Fruit fly (Drosophila melanogaster) whole organism, embryonic: Measurements from ENCODE around the gene CG13609.

Source experiments
- BEAF-32 ChIP-seq: fragments of 200-800 bp; sonication (Bioruptor generic); optimal IDR thresholded peaks from 3 replicates; lab custom pipeline; 2017; ENCODE audit warnings: missing biosample characterization, missing genetic modification characterization, mild to moderate bottlenecking, moderate library complexity, missing genetic modification reagents
- BtbVII ChIP-seq: fragments of 200-800 bp; sonication (Bioruptor generic); optimal IDR thresholded peaks from 3 replicates; lab custom pipeline; 2017; ENCODE audit warnings: missing biosample characterization, mild to moderate bottlenecking, missing genetic modification characterization
- CG10462 ChIP-seq: fragments of 200-800 bp; sonication (Bioruptor generic); optimal IDR thresholded peaks from 2 replicates; lab custom pipeline; 2016; ENCODE audit warnings: missing biosample characterization, missing genetic modification characterization
- CG12744 ChIP-seq: fragments of 200-800 bp; sonication (Bioruptor generic); optimal IDR thresholded peaks from 2 replicates; lab custom pipeline; 2016; ENCODE audit warnings: missing biosample characterization, missing genetic modification characterization
- CG13287 ChIP-seq: fragments of 200-800 bp; sonication (Bioruptor generic); IDR thresholded peaks from 2 replicates; pipeline ENCODE4 v1.3.6; 2022; ENCODE audit warnings: missing biosample characterization, missing genetic modification characterization; ENCODE audit not compliant: partially characterized antibody
- CG14710 ChIP-seq: fragments of 200-800 bp; sonication (Bioruptor generic); optimal IDR thresholded peaks from 3 replicates; lab custom pipeline; 2019; ENCODE audit warnings: missing biosample characterization, mild to moderate bottlenecking, missing genetic modification characterization, moderate library complexity
- CG1603 ChIP-seq: fragments of 200-800 bp; sonication (Bioruptor generic); optimal IDR thresholded peaks from 2 replicates; lab custom pipeline; 2019; ENCODE audit warnings: missing biosample characterization, mild to moderate bottlenecking, missing genetic modification characterization, moderate library complexity
- CG17802 ChIP-seq: fragments of 200-800 bp; sonication (Bioruptor generic); optimal IDR thresholded peaks from 2 replicates; lab custom pipeline; 2018; ENCODE audit warnings: missing biosample characterization, mild to moderate bottlenecking, missing genetic modification characterization, moderate library complexity
- CG1792 ChIP-seq: fragments of 200-800 bp; sonication (Bioruptor generic); optimal IDR thresholded peaks from 2 replicates; lab custom pipeline; 2016; ENCODE audit warnings: missing biosample characterization, missing genetic modification characterization
- CG2120 ChIP-seq: fragments of 200-800 bp; sonication (Bioruptor generic); optimal IDR thresholded peaks from 3 replicates; lab custom pipeline; 2016; ENCODE audit warnings: missing biosample characterization, missing genetic modification characterization
- CG2202 ChIP-seq: fragments of 200-800 bp; sonication (Bioruptor generic); optimal IDR thresholded peaks from 2 replicates; lab custom pipeline; 2018; ENCODE audit warnings: missing biosample characterization, mild to moderate bottlenecking, missing genetic modification characterization
- CG31441 ChIP-seq: fragments of 200-800 bp; sonication (Bioruptor generic); IDR thresholded peaks from 2 replicates; pipeline ENCODE4 v1.3.6; 2022; ENCODE audit warnings: missing biosample characterization, missing genetic modification characterization
- CG32767 ChIP-seq: fragments of 200-800 bp; sonication (Bioruptor generic); IDR thresholded peaks from 2 replicates; pipeline ENCODE4 v1.3.6; 2022; ENCODE audit warnings: missing biosample characterization, missing genetic modification characterization
- CG3407 ChIP-seq: fragments of 200-800 bp; sonication (Bioruptor generic); optimal IDR thresholded peaks from 2 replicates; lab custom pipeline; 2018; ENCODE audit warnings: missing biosample characterization, mild to moderate bottlenecking, missing genetic modification characterization
- CG6689 ChIP-seq: fragments of 200-800 bp; sonication (Bioruptor generic); IDR thresholded peaks from 2 replicates; pipeline ENCODE4 v1.3.6; 2022; ENCODE audit warnings: missing biosample characterization, missing genetic modification characterization
- CG6791 ChIP-seq: fragments of 200-800 bp; sonication (Bioruptor generic); IDR thresholded peaks from 3 replicates; pipeline ENCODE4 v1.3.6; 2022; ENCODE audit warnings: missing biosample characterization, missing genetic modification characterization; ENCODE audit not compliant: partially characterized antibody
- CG7372 ChIP-seq: fragments of 200-800 bp; sonication (Bioruptor generic); IDR thresholded peaks from 2 replicates; pipeline ENCODE4 v1.3.6; 2022; ENCODE audit warnings: missing biosample characterization, missing genetic modification characterization
- CG9437 ChIP-seq: fragments of 200-800 bp; sonication (Bioruptor generic); optimal IDR thresholded peaks from 2 replicates; lab custom pipeline; 2018; ENCODE audit warnings: missing biosample characterization, mild to moderate bottlenecking, missing genetic modification characterization
- CG9876 ChIP-seq: fragments of 200-800 bp; sonication (Bioruptor generic); optimal IDR thresholded peaks from 2 replicates; lab custom pipeline; 2016; ENCODE audit warnings: missing biosample characterization, missing genetic modification characterization
- Dad ChIP-seq: fragments of 200-800 bp; sonication (Bioruptor generic); optimal IDR thresholded peaks from 3 replicates; lab custom pipeline; 2016; ENCODE audit warnings: missing biosample characterization, missing genetic modification characterization
- Dp ChIP-seq: fragments of 200-800 bp; sonication (Bioruptor generic); optimal IDR thresholded peaks from 2 replicates; lab custom pipeline; 2018; ENCODE audit warnings: missing biosample characterization, mild to moderate bottlenecking, missing genetic modification characterization, moderate library complexity
- E2f1 ChIP-seq: fragments of 200-800 bp; sonication (Bioruptor generic); IDR thresholded peaks from 2 replicates; pipeline ENCODE4 v1.3.6; 2022; ENCODE audit warnings: missing biosample characterization, missing genetic modification characterization
- Ets65A ChIP-seq: fragments of 200-800 bp; sonication (Bioruptor generic); peaks from one replicate; lab custom pipeline; 2016; ENCODE audit warnings: missing biosample characterization, missing genetic modification characterization
- GATAe ChIP-seq: fragments of 200-800 bp; sonication (Bioruptor generic); conservative IDR thresholded peaks from 2 replicates; pipeline ENCODE4 v1.3.6; 2022; ENCODE audit warnings: missing biosample characterization, missing genetic modification characterization
- Gsc ChIP-seq: fragments of 200-800 bp; sonication (Bioruptor generic); IDR thresholded peaks from 2 replicates; pipeline ENCODE4 v1.3.6; 2022; ENCODE audit warnings: missing biosample characterization, missing genetic modification characterization
- HLH3B ChIP-seq: fragments of 200-800 bp; sonication (Bioruptor generic); IDR thresholded peaks from 2 replicates; pipeline ENCODE4 v1.3.6; 2022; ENCODE audit warnings: missing biosample characterization, missing genetic modification characterization
- Hmr ChIP-seq: fragments of 200-800 bp; sonication (Bioruptor generic); optimal IDR thresholded peaks from 3 replicates; lab custom pipeline; 2017; ENCODE audit warnings: mild to moderate bottlenecking, missing biosample characterization, missing genetic modification reagents, missing genetic modification characterization
- Hr78 ChIP-seq, 2 experiments: fragments of 200-800 bp in 1 of 2; fragments of >200 bp in 1 of 2; sonication (Bioruptor generic) in 1 of 2; optimal IDR thresholded peaks; 2 replicates each; lab custom pipeline; 2017 to 2019; ENCODE audit warnings: missing biosample characterization in 2 of 2, missing genetic modification characterization in 2 of 2, mild to moderate bottlenecking in 1 of 2, moderate library complexity in 1 of 2
- Mes4 ChIP-seq: fragments of 200-800 bp; sonication (Bioruptor generic); optimal IDR thresholded peaks from 2 replicates; lab custom pipeline; 2016; ENCODE audit warnings: missing biosample characterization, missing genetic modification characterization
- Nf-YC ChIP-seq: fragments of 200-800 bp; optimal IDR thresholded peaks from 3 replicates; lab custom pipeline; 2019; ENCODE audit warnings: missing biosample characterization, mild to moderate bottlenecking, missing genetic modification characterization, moderate library complexity
- Ptx1 ChIP-seq: fragments of 200-800 bp; sonication (Bioruptor generic); IDR thresholded peaks from 2 replicates; pipeline ENCODE4 v1.3.6; 2022; ENCODE audit warnings: missing biosample characterization, missing genetic modification characterization
- Sry-δ ChIP-seq: fragments of 200-800 bp; sonication (Bioruptor generic); optimal IDR thresholded peaks from 2 replicates; lab custom pipeline; 2016; ENCODE audit warnings: missing biosample characterization, missing genetic modification characterization
- TFAM ChIP-seq: fragments of 200-800 bp; sonication (Bioruptor generic); optimal IDR thresholded peaks from 2 replicates; lab custom pipeline; 2017; ENCODE audit warnings: missing biosample characterization, missing genetic modification characterization, inconsistent platforms
- ab ChIP-seq: fragments of 200-800 bp; sonication (Bioruptor generic); optimal IDR thresholded peaks from 2 replicates; lab custom pipeline; 2016; ENCODE audit warnings: missing biosample characterization, missing genetic modification characterization
- bigmax ChIP-seq: fragments of 200-800 bp; sonication (Bioruptor generic); optimal IDR thresholded peaks from 2 replicates; lab custom pipeline; 2018; ENCODE audit warnings: missing biosample characterization, mild to moderate bottlenecking, missing genetic modification characterization
- cad ChIP-seq: fragments of >200 bp; optimal IDR thresholded peaks from 2 replicates; lab custom pipeline; 2017; ENCODE audit warnings: missing biosample characterization, missing genetic modification characterization
- chinmo ChIP-seq: fragments of 200-800 bp; sonication (Bioruptor generic); IDR thresholded peaks from 4 replicates; pipeline ENCODE4 v1.3.6; 2022; ENCODE audit warnings: missing biosample characterization, missing genetic modification characterization; ENCODE audit not compliant: partially characterized antibody
- crol ChIP-seq: fragments of 200-800 bp; sonication (Bioruptor generic); IDR thresholded peaks from 2 replicates; pipeline ENCODE4 v1.3.6; 2022; ENCODE audit warnings: missing biosample characterization, missing genetic modification characterization
- esg ChIP-seq: fragments of 200-800 bp; sonication (Bioruptor generic); conservative IDR thresholded peaks from 2 replicates; pipeline ENCODE4 v1.3.6; 2022; ENCODE audit warnings: missing biosample characterization, missing genetic modification characterization
- eve ChIP-seq, 2 experiments: fragments of >200 bp; optimal IDR thresholded peaks; 2 replicates each; lab custom pipeline; 2017; ENCODE audit warnings: missing biosample characterization in 2 of 2, missing genetic modification characterization in 2 of 2
- ham ChIP-seq: fragments of 200-800 bp; sonication (Bioruptor generic); IDR thresholded peaks from 2 replicates; pipeline ENCODE4 v1.3.6; 2022; ENCODE audit warnings: missing biosample characterization, missing genetic modification characterization
- jing ChIP-seq: fragments of 200-800 bp; sonication (Bioruptor generic); optimal IDR thresholded peaks from 2 replicates; lab custom pipeline; 2018; ENCODE audit warnings: missing biosample characterization, mild to moderate bottlenecking, missing genetic modification characterization
- lab ChIP-seq: fragments of 200-800 bp; sonication (Bioruptor generic); optimal IDR thresholded peaks from 3 replicates; lab custom pipeline; 2017; ENCODE audit warnings: missing biosample characterization, missing genetic modification characterization, mild to moderate bottlenecking, moderate library complexity, missing genetic modification reagents
- p53 ChIP-seq: fragments of 200-800 bp; sonication (Bioruptor generic); optimal IDR thresholded peaks from 2 replicates; lab custom pipeline; 2016; ENCODE audit warnings: missing biosample characterization, missing genetic modification characterization
- phol ChIP-seq: fragments of 200-800 bp; sonication (Bioruptor generic); optimal IDR thresholded peaks from 3 replicates; lab custom pipeline; 2018; ENCODE audit warnings: missing biosample characterization, mild to moderate bottlenecking, missing genetic modification characterization, moderate library complexity
- pzg ChIP-seq: fragments of 200-800 bp; sonication (Bioruptor generic); optimal IDR thresholded peaks from 3 replicates; lab custom pipeline; 2018; ENCODE audit warnings: missing biosample characterization, mild to moderate bottlenecking, missing genetic modification characterization, moderate library complexity
- run ChIP-seq: fragments of 200-800 bp; sonication (Bioruptor generic); optimal IDR thresholded peaks from 3 replicates; lab custom pipeline; 2018; ENCODE audit warnings: missing biosample characterization, mild to moderate bottlenecking, missing genetic modification characterization
- sc ChIP-seq, 3 experiments: fragments of >200 bp in 2 of 3; fragments of 200-800 bp in 1 of 3; sonication (Bioruptor generic) in 1 of 3; optimal IDR thresholded peaks; 2 replicates in 2 of 3; 3 replicates in 1 of 3; lab custom pipeline; 2017; ENCODE audit warnings: mild to moderate bottlenecking in 1 of 3, missing biosample characterization in 1 of 3, missing genetic modification characterization in 1 of 3, missing genetic modification reagents in 1 of 3
- vnd ChIP-seq: fragments of 200-800 bp; sonication (Bioruptor generic); IDR thresholded peaks from 3 replicates; pipeline ENCODE4 v1.3.6; 2022; ENCODE audit warnings: missing biosample characterization, missing genetic modification characterization; ENCODE audit not compliant: partially characterized antibody

CG13609 gene

DNA sequence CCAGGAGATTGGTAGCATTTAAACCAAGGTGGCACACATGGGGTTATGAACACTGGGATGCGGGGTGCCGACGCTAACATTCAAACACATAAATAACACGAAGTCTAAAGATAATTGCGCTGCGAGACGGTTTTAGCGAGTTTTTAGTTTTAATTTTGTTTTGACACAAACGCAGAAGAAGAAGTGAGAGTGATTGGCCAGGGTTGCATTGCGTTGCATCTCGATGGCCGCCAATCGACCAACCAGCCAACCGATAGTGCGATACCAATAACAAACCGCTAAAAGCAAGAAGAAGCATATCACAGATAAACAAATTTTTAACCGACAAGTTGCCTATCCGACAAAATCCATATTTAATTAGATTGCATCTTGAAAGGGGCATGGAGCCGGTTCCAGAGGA, at the start of gene CG13609, which contains the start of gene Spps (continued):
- TF ChIP-seq Ets65A (GFP tag; lab: Kevin White, UChicago) (peak; percentile 78), CG9876 (GFP tag; lab: Kevin White, UChicago) (no peak), CG3407 (GFP tag; lab: Kevin White, UChicago) (no peak), CG6689 (GFP tag; lab: Robert Waterston, UW) (no peak)

DNA sequence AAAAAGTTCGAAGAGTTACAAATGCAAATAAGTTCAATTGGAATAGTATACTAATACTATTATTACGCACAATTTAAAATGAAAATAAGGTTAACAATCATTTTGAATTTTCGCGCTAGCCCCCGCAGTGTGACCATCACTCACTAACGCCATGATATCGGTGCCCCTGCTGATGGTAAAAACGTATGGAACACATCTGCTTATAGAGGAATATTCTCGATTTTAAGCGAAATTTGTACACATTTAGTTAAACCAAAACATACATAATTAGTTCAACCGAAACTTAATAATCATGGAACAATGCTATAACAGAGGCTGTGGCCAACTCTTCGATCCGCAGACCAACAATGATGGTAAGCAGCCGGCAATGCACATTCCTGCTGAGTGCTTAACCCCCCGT, 40.6 kb upstream of the CG13609 start, which contains the start of gene mora:
mora (plus strand) TSS at position 172 of the 400 bp plus-strand sequence.
- TF ChIP-seq Gsc (GFP tag; lab: Robert Waterston, UW) (no peak), vnd (GFP tag; lab: Robert Waterston, UW) (no peak), CG13287 (GFP tag; lab: Robert Waterston, UW) (peak; percentile 49), CG1792 (GFP tag; lab: Kevin White, UChicago) (no peak), eve (GFP tag; optimal IDR thresholded peaks at IDR 0.05; lab: Kevin White, UChicago) (no peak), jing (GFP tag; lab: Kevin White, UChicago) (no peak), CG2120 (GFP tag; lab: Kevin White, UChicago) (no peak), CG10462 (GFP tag; lab: Kevin White, UChicago) (no peak), CG6791 (GFP tag; lab: Robert Waterston, UW) (no peak), phol (peak; percentile 15), Nf-YC (tag; lab: Kevin White, UChicago) (no peak), esg (GFP tag; lab: Robert Waterston, UW) (no peak), ab (no peak), Sry-δ (GFP tag; lab: Kevin White, UChicago) (peak; percentile 12), Dp (peak; percentile 93), crol (0 out of 2 replicates have a peak, but pooled peaks have one; percentile 32), CG12744 (GFP tag; lab: Kevin White, UChicago) (no peak), Mes4 (GFP tag; lab: Kevin White, UChicago) (no peak), CG1603 (tag; lab: Kevin White, UChicago) (peak; percentile 59), CG14710 (tag; lab: Kevin White, UChicago) (peak; percentile 40), p53 (GFP tag; lab: Kevin White, UChicago) (no peak), CG9876 (GFP tag; lab: Kevin White, UChicago) (no peak), BEAF-32 (peak; percentile 47), Hr78 (GFP tag; optimal IDR thresholded peaks at IDR 0.05; lab: Kevin White, UChicago) (no peak), CG32767 (GFP tag; lab: Robert Waterston, UW) (no peak), sc (optimal IDR thresholded peaks at IDR 0.05; lab: Kevin White, UChicago) (no peak), sc (GFP tag; optimal IDR thresholded peaks at IDR 0.05; lab: Kevin White, UChicago) (no peak), CG2202 (no peak), HLH3B (GFP tag; lab: Robert Waterston, UW) (no peak), Dad (no peak), CG9437 (GFP tag; lab: Kevin White, UChicago) (peak; percentile 22), E2f1 (GFP tag; lab: Robert Waterston, UW) (no peak), GATAe (GFP tag; lab: Robert Waterston, UW) (no peak), pzg (GFP tag; lab: Kevin White, UChicago) (peak; percentile 65), CG31441 (no peak), chinmo (GFP tag; lab: Robert Waterston, UW) (no peak), TFAM (GFP tag; lab: Kevin White, UChicago) (no peak), cad (GFP tag; lab: Kevin White, UChicago) (no peak), Ptx1 (no peak), lab (GFP tag; lab: Kevin White, UChicago) (no peak), BtbVII (GFP tag; lab: Kevin White, UChicago) (no peak), run (tag; lab: Kevin White, UChicago) (no peak), CG7372 (GFP tag; lab: Robert Waterston, UW) (no peak), Hmr (GFP tag; lab: Kevin White, UChicago) (no peak), bigmax (GFP tag; lab: Kevin White, UChicago) (peak; percentile 13), CG17802 (tag; lab: Kevin White, UChicago) (no peak), ham (GFP tag; lab: Robert Waterston, UW) (no peak)
